Fruit fly (Drosophila melanogaster): ENCODE measurements around the gene CG2444.

DNA sequence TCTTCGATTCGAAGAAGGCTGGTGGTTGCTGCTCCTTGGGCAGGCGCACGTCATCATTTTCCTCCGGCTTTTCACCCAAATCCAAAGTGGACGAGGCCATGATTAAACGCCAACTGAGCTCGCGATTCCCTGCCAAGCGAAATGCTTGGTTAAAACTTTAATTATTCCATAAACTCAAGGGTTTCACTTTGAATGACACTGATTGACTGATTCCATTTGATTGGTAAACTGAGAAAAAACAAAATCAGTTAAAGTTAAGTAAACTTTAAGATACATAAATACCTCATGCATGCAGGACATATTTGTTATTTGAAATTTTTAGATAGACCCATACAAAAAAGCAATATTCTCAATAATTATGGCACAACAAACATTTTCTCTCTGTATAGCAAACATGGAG is 28.7 kb upstream of the CG2444 start, which contains the start of gene inaF-A:
- TF ChIP-seq EcR (GFP tag; optimal IDR thresholded peaks at IDR 0.05) (no peak), Dll (optimal IDR thresholded peaks at IDR 0.05) (no peak), psq (optimal IDR thresholded peaks at IDR 0.05) (no peak), CG8478 (optimal IDR thresholded peaks at IDR 0.05) (no peak), pan (optimal IDR thresholded peaks at IDR 0.05) (no peak)

Data from whole organism.